Worm (Caenorhabditis elegans): ENCODE measurements around the gene szy-4.

ce11 chrII:6158111-6158510 is 40.4 kb upstream of the szy-4 start:
- TF ChIP-seq ztf-11 (tag; optimal IDR thresholded peaks at IDR 0.05) (no peak), ama-1 (optimal IDR thresholded peaks at IDR 0.05) (no peak), nhr-6 (tag; optimal IDR thresholded peaks at IDR 0.05) (no peak), zag-1 (tag; optimal IDR thresholded peaks at IDR 0.05) (no peak), egl-27 (tag; optimal IDR thresholded peaks at IDR 0.05) (no peak), unc-39 (tag; optimal IDR thresholded peaks at IDR 0.05) (no peak), unc-55 (GFP tag; optimal IDR thresholded peaks at IDR 0.05) (no peak), skn-1 (tag; optimal IDR thresholded peaks at IDR 0.05) (no peak), fos-1 (tag; optimal IDR thresholded peaks at IDR 0.05) (no peak), ceh-82 (tag; optimal IDR thresholded peaks at IDR 0.05) (no peak), unc-62 (GFP tag; optimal IDR thresholded peaks at IDR 0.05) (no peak), ceh-16 (tag; optimal IDR thresholded peaks at IDR 0.05) (no peak), gmeb-1 (tag; optimal IDR thresholded peaks at IDR 0.05) (no peak)
